Worm (Caenorhabditis elegans) whole organism, L1 larva: ENCODE measurements around the gene Y57G11B.8.

ENCODE experiments used
- C16A3.4 ChIP-seq: fragments of 150-350 bp; optimal IDR thresholded peaks from 2 replicates; lab custom pipeline; 2014; ENCODE audit warnings: missing biosample characterization, missing genetic modification characterization
- C34B4.2 ChIP-seq: sonication (generic microtip); optimal IDR thresholded peaks from 2 replicates; lab custom pipeline; 2017; ENCODE audit warnings: mild to moderate bottlenecking, missing genetic modification characterization, missing compliant biosample characterization
- F16B12.6 ChIP-seq: fragments of 150-350 bp; optimal IDR thresholded peaks from 2 replicates; lab custom pipeline; 2014; ENCODE audit warnings: missing biosample characterization, missing genetic modification characterization
- aha-1 ChIP-seq: fragments of 150-350 bp; optimal IDR thresholded peaks from 2 replicates; lab custom pipeline; 2014; ENCODE audit warnings: missing biosample characterization, missing genetic modification characterization
- alr-1 ChIP-seq: fragments of 200-800 bp; sonication (Bioruptor generic); optimal IDR thresholded peaks from 2 replicates; lab custom pipeline; 2018; ENCODE audit warnings: borderline replicate concordance, mild to moderate bottlenecking, missing genetic modification characterization, missing compliant biosample characterization
- aly-2 ChIP-seq: fragments of 150-350 bp; optimal IDR thresholded peaks from 2 replicates; lab custom pipeline; 2014; ENCODE audit warnings: missing biosample characterization, missing genetic modification characterization
- blmp-1 ChIP-seq: fragments of 150-350 bp; optimal IDR thresholded peaks from 2 replicates; lab custom pipeline; 2014; ENCODE audit warnings: missing biosample characterization, missing genetic modification characterization
- ceh-63 ChIP-seq: fragments of 200-800 bp; sonication (Bioruptor generic); optimal IDR thresholded peaks from 2 replicates; lab custom pipeline; 2018; ENCODE audit warnings: mild to moderate bottlenecking, missing genetic modification characterization, missing compliant biosample characterization
- ceh-82 ChIP-seq, 3 experiments: fragments of 150-350 bp in 1 of 3; sonication (generic microtip) in 2 of 3; optimal IDR thresholded peaks; 2 replicates each; lab custom pipeline; 2014 to 2017; ENCODE audit warnings: missing biosample characterization in 3 of 3, missing genetic modification characterization in 3 of 3
- ceh-90 ChIP-seq: sonication (generic microtip); optimal IDR thresholded peaks from 2 replicates; lab custom pipeline; 2016; ENCODE audit warnings: missing genetic modification characterization, missing compliant biosample characterization
- dpl-1 ChIP-seq, 3 experiments: fragments of 150-350 bp in 2 of 3; sonication (generic microtip) in 1 of 3; optimal IDR thresholded peaks; 2 replicates each; lab custom pipeline; 2014 to 2017; ENCODE audit warnings: missing biosample characterization in 3 of 3, missing genetic modification characterization in 3 of 3, missing genetic modification reagents in 3 of 3
- dsc-1 ChIP-seq: sonication (generic microtip); optimal IDR thresholded peaks from 2 replicates; lab custom pipeline; 2016; ENCODE audit warnings: mild to moderate bottlenecking, missing genetic modification characterization, missing compliant biosample characterization
- efl-1 ChIP-seq, 4 experiments: fragments of 150-350 bp; optimal IDR thresholded peaks in 3 of 4; peaks in 1 of 4; 1 replicate in 1 of 4; 2 replicates in 3 of 4; lab custom pipeline; 2014; ENCODE audit warnings: missing biosample characterization in 2 of 4, missing genetic modification characterization in 2 of 4, missing genetic modification reagents in 2 of 4
- egl-13 ChIP-seq: sonication (generic microtip); optimal IDR thresholded peaks from 2 replicates; lab custom pipeline; 2016; ENCODE audit warnings: missing genotype, missing genetic modification reagents, missing genetic modification characterization, missing compliant biosample characterization
- egl-27 ChIP-seq, 2 experiments: fragments of 150-350 bp in 1 of 2; sonication (generic microtip); optimal IDR thresholded peaks; 3 replicates each; lab custom pipeline; 2017 to 2018; ENCODE audit warnings: missing biosample characterization in 2 of 2, missing genetic modification characterization in 2 of 2, missing genetic modification reagents in 2 of 2
- elt-3 ChIP-seq, 6 experiments: fragments of 150-350 bp in 1 of 6; sonication (generic microtip); optimal IDR thresholded peaks; 2 replicates each; lab custom pipeline; 2017 to 2018; ENCODE audit warnings: missing biosample characterization in 6 of 6, missing genetic modification characterization in 6 of 6, inconsistent platforms in 1 of 6
- fos-1 ChIP-seq: fragments of 150-350 bp; optimal IDR thresholded peaks from 2 replicates; lab custom pipeline; 2014; ENCODE audit warnings: missing biosample characterization, missing genetic modification characterization
- grh-1 ChIP-seq: fragments of 200-800 bp; sonication (Bioruptor generic); IDR thresholded peaks from 2 replicates; pipeline ENCODE4 v1.3.6; 2022; ENCODE audit warnings: missing genetic modification reagents, missing genetic modification characterization, missing compliant biosample characterization
- hlh-17 ChIP-seq: fragments of 200-800 bp; sonication (Bioruptor generic); optimal IDR thresholded peaks from 2 replicates; lab custom pipeline; 2018; ENCODE audit warnings: missing genetic modification characterization, mild to moderate bottlenecking, missing compliant biosample characterization, moderate library complexity, borderline replicate concordance
- hlh-4 ChIP-seq: sonication (generic microtip); optimal IDR thresholded peaks from 2 replicates; lab custom pipeline; 2016; ENCODE audit warnings: mild to moderate bottlenecking, missing genetic modification characterization, missing compliant biosample characterization
- isw-1 ChIP-seq: fragments of 200-800 bp; sonication (Bioruptor generic); IDR thresholded peaks from 2 replicates; pipeline ENCODE4 v1.3.6; 2022; ENCODE audit warnings: missing genetic modification characterization, missing compliant biosample characterization
- jun-1 ChIP-seq: fragments of 150-350 bp; optimal IDR thresholded peaks from 2 replicates; lab custom pipeline; 2014; ENCODE audit warnings: missing biosample characterization, missing genetic modification reagents, missing genetic modification characterization
- lin-13 ChIP-seq: fragments of 150-350 bp; optimal IDR thresholded peaks from 2 replicates; lab custom pipeline; 2014; ENCODE audit warnings: missing biosample characterization, missing genetic modification reagents, missing genetic modification characterization
- lin-14 ChIP-seq: fragments of 200-800 bp; sonication (Bioruptor generic); optimal IDR thresholded peaks from 2 replicates; lab custom pipeline; 2018; ENCODE audit warnings: mild to moderate bottlenecking, missing genetic modification characterization, moderate library complexity, missing compliant biosample characterization
- lin-15B ChIP-seq: fragments of 150-350 bp; sonication (generic microtip); optimal IDR thresholded peaks from 3 replicates; lab custom pipeline; 2014; ENCODE audit warnings: missing biosample characterization, missing genetic modification characterization
- lin-35 ChIP-seq, 2 experiments: fragments of 150-350 bp; optimal IDR thresholded peaks; 2 replicates each; lab custom pipeline; 2014; ENCODE audit warnings: missing biosample characterization in 2 of 2, missing genetic modification characterization in 2 of 2, missing genetic modification reagents in 2 of 2
- mab-9 ChIP-seq: fragments of 200-800 bp; sonication (Bioruptor generic); IDR thresholded peaks from 2 replicates; pipeline ENCODE4 v1.3.6; 2022; ENCODE audit warnings: missing genetic modification reagents, missing genetic modification characterization, missing compliant biosample characterization
- mdl-1 ChIP-seq, 2 experiments: fragments of 150-350 bp; optimal IDR thresholded peaks; 2 replicates each; lab custom pipeline; 2014 to 2017; ENCODE audit warnings: missing biosample characterization in 2 of 2, missing genetic modification characterization in 2 of 2, inconsistent platforms in 1 of 2
- nhr-11 ChIP-seq: fragments of 150-350 bp; optimal IDR thresholded peaks from 2 replicates; lab custom pipeline; 2014; ENCODE audit warnings: missing biosample characterization, missing genetic modification characterization
- nhr-19 ChIP-seq: fragments of 200-800 bp; sonication (Bioruptor generic); conservative IDR thresholded peaks from 2 replicates; pipeline ENCODE4 v1.3.6; 2022; ENCODE audit warnings: missing genetic modification characterization, missing compliant biosample characterization
- nhr-237 ChIP-seq: fragments of 150-350 bp; optimal IDR thresholded peaks from 2 replicates; lab custom pipeline; 2014; ENCODE audit warnings: missing biosample characterization, missing genetic modification characterization
- nhr-28 ChIP-seq: fragments of 150-350 bp; optimal IDR thresholded peaks from 2 replicates; lab custom pipeline; 2014; ENCODE audit warnings: missing biosample characterization, missing genetic modification characterization
- nhr-47 ChIP-seq: sonication (generic microtip); optimal IDR thresholded peaks from 2 replicates; lab custom pipeline; 2016; ENCODE audit warnings: mild to moderate bottlenecking, missing genetic modification characterization, moderate library complexity, missing compliant biosample characterization
- nhr-77 ChIP-seq: fragments of 150-350 bp; optimal IDR thresholded peaks from 2 replicates; lab custom pipeline; 2014; ENCODE audit warnings: missing biosample characterization, missing genetic modification characterization
- nhr-84 ChIP-seq: sonication (generic microtip); optimal IDR thresholded peaks from 2 replicates; lab custom pipeline; 2017; ENCODE audit warnings: missing biosample characterization, missing genetic modification characterization
- nhr-85 ChIP-seq: sonication (generic microtip); peaks from one replicate; lab custom pipeline; 2016; ENCODE audit warnings: missing genetic modification characterization, inconsistent platforms, missing compliant biosample characterization
- nhr-90 ChIP-seq: sonication (generic microtip); optimal IDR thresholded peaks from 2 replicates; lab custom pipeline; 2016; ENCODE audit warnings: mild to moderate bottlenecking, missing genetic modification characterization, missing compliant biosample characterization; ENCODE audit not compliant: poor library complexity
- rnt-1 ChIP-seq: sonication (generic microtip); optimal IDR thresholded peaks from 2 replicates; lab custom pipeline; 2016; ENCODE audit warnings: mild to moderate bottlenecking, missing genetic modification characterization, moderate library complexity, missing compliant biosample characterization
- skn-1 ChIP-seq: fragments of 150-350 bp; optimal IDR thresholded peaks from 2 replicates; lab custom pipeline; 2014; ENCODE audit warnings: missing biosample characterization, missing genetic modification characterization
- snpc-4 ChIP-seq: fragments of 150-350 bp; optimal IDR thresholded peaks from 2 replicates; lab custom pipeline; 2014; ENCODE audit warnings: missing biosample characterization, missing genetic modification characterization
- snu-23 ChIP-seq: sonication (generic microtip); optimal IDR thresholded peaks from 2 replicates; lab custom pipeline; 2016; ENCODE audit warnings: missing genetic modification characterization, missing compliant biosample characterization
- sox-4 ChIP-seq: sonication (generic microtip); optimal IDR thresholded peaks from 2 replicates; lab custom pipeline; 2016; ENCODE audit warnings: missing genetic modification characterization, missing compliant biosample characterization
- sptf-1 ChIP-seq: fragments of 150-350 bp; optimal IDR thresholded peaks from 2 replicates; lab custom pipeline; 2014; ENCODE audit warnings: missing biosample characterization, missing genetic modification characterization
- swsn-7 ChIP-seq: sonication (generic microtip); optimal IDR thresholded peaks from 2 replicates; lab custom pipeline; 2016; ENCODE audit warnings: missing genetic modification characterization, missing compliant biosample characterization
- tbx-2 ChIP-seq: sonication (generic microtip); optimal IDR thresholded peaks from 2 replicates; lab custom pipeline; 2016; ENCODE audit warnings: missing genetic modification characterization, missing compliant biosample characterization
- tlp-1 ChIP-seq: fragments of 150-350 bp; optimal IDR thresholded peaks from 2 replicates; lab custom pipeline; 2014; ENCODE audit warnings: missing biosample characterization, missing genetic modification characterization
- ztf-11 ChIP-seq, 2 experiments: sonication (generic microtip); optimal IDR thresholded peaks; 2 replicates each; lab custom pipeline; 2016 to 2017; ENCODE audit warnings: missing genetic modification characterization in 2 of 2, missing biosample characterization in 1 of 2, missing compliant biosample characterization in 1 of 2

The Y57G11B.8 gene

DNA sequence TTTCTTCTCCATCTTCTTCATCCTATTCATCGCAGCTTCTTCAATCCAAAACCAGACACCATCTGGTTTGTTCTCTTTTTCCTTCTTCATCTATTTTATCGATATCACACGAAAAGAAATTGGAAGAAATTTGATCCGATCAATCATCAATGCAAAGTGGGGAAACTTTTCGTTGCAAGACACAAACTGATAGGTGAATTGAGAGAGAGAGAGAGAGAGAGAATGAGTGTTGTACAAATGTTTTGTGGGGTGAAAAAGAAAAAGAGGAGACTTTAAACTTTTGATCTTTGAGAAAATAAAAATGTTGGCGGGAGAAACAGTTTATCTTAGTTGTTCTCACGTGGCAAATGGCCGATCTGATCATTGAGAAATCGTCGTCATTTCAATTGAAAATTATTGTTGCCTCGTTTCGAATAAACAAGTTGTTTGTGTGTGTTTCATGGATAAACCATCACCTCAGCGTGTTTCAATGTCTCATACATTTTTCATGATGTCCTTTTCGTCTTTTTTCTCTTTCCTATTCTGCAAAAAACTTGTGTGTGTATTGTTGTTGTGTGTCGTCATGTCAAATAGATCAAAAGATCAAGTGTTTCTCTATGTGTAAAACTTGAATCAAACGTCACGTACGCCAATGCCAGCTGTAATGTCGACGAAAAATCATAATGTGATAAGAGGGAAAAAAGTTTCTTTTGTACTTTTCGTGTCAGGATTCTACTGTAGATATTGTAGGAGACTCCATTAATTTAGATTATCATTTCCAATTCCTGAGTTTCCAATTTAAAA is 34.2 kb upstream of the Y57G11B.8 start (continued):
- no peak for TF ChIP-seq sptf-1 (tag; lab: Kevin White, UChicago)
- peak; percentile 53 for TF ChIP-seq nhr-47 (tag; lab: Kevin White, UChicago)
- TF ChIP-seq C34B4.2 (tag; lab: Kevin White, UChicago), result no peak
- peak; percentile 4 for TF ChIP-seq dsc-1 (tag; lab: Kevin White, UChicago)
- TF ChIP-seq nhr-11 (tag; lab: Kevin White, UChicago), result no peak
- peak; percentile 27 for TF ChIP-seq fos-1 (tag; lab: Kevin White, UChicago)
- TF ChIP-seq, all 84 proteins: peak for 32

DNA sequence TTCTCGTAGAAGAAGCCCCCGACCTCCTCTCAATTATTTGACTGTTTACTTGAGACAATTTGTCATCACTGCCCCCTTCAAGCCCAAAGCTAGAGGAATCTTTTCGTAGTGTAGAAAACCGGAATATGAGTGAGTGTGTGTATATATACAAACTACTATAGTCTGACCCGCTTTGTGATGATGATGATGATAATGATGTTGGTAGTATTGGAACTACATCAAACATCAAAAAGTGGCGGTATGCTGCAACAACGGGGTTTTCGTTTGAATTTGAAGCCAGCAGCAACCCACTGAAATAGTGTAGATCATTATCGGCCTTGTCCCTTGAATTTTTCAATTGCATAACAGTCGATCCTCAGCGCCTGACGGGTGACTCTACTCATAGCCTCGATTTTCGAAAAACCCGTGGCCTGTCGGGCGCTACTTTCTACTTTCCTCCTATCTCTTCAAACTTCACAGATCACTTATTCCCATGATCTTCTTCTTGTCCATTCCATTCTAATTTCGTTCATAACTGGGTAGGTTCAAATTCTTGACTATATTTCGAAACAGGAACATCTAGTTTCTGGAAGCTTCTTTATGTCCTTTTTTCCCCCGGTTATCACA is 33.5 kb upstream of the Y57G11B.8 start:
- TF ChIP-seq tlp-1 (tag; lab: Kevin White, UChicago) (no peak), aha-1 (peak; percentile 6), efl-1 (optimal IDR thresholded peaks at IDR 0.05; lab: Kevin White, UChicago) (no peak), efl-1 (GFP tag; optimal IDR thresholded peaks at IDR 0.05 in 1 of 2; lab: Kevin White, UChicago) (peak in 1 of 2 experiments; percentile 28), elt-3 (tag; optimal IDR thresholded peaks at IDR 0.05; lab: Kevin White, UChicago) (peak in 3 of 6 experiments; percentile 14 to 71 (median 39)), snu-23 (GFP tag; lab: Kevin White, UChicago) (peak; percentile 53), alr-1 (no peak), lin-15B (tag; lab: Kevin White, UChicago) (no peak), nhr-47 (tag; lab: Kevin White, UChicago) (no peak), tbx-2 (tag; lab: Kevin White, UChicago) (no peak), blmp-1 (tag; lab: Kevin White, UChicago) (no peak), mab-9 (GFP tag; lab: Robert Waterston, UW) (no peak), lin-35 (GFP tag; optimal IDR thresholded peaks at IDR 0.05; lab: Kevin White, UChicago) (peak; percentile 1 to 26), ztf-11 (tag; optimal IDR thresholded peaks at IDR 0.05; lab: Kevin White, UChicago) (no peak), nhr-90 (tag; lab: Kevin White, UChicago) (no peak), skn-1 (tag; lab: Kevin White, UChicago) (no peak), swsn-7 (tag; lab: Kevin White, UChicago) (peak; percentile 15), ceh-82 (tag; optimal IDR thresholded peaks at IDR 0.05; lab: Kevin White, UChicago) (no peak), lin-13 (GFP tag; lab: Kevin White, UChicago) (peak; percentile 41), C16A3.4 (no peak), isw-1 (no peak), hlh-17 (GFP tag; lab: Kevin White, UChicago) (no peak), nhr-28 (no peak), jun-1 (tag; lab: Kevin White, UChicago) (no peak), lin-14 (GFP tag; lab: Kevin White, UChicago) (peak; percentile 29), F16B12.6 (no peak), nhr-11 (tag; lab: Kevin White, UChicago) (no peak), ceh-63 (no peak), hlh-4 (tag; lab: Kevin White, UChicago) (no peak), aly-2 (tag; lab: Kevin White, UChicago) (no peak), nhr-237 (tag; lab: Kevin White, UChicago) (no peak), dpl-1 (GFP tag; optimal IDR thresholded peaks at IDR 0.05; lab: Kevin White, UChicago) (peak in 1 of 3 experiments; percentile 9), egl-13 (tag; lab: Kevin White, UChicago) (no peak), nhr-85 (tag; lab: Kevin White, UChicago) (peak; percentile 83), rnt-1 (tag; lab: Kevin White, UChicago) (peak; percentile 52), nhr-19 (no peak; the same call in 1 of the 2 replicates), ceh-90 (tag; lab: Kevin White, UChicago) (no peak), nhr-84 (no peak), nhr-77 (no peak), snpc-4 (tag; lab: Kevin White, UChicago) (peak; percentile 95), grh-1 (no peak), sptf-1 (tag; lab: Kevin White, UChicago) (no peak), sox-4 (tag; lab: Kevin White, UChicago) (no peak), egl-27 (tag; optimal IDR thresholded peaks at IDR 0.05; lab: Kevin White, UChicago) (no peak), mdl-1 (tag; optimal IDR thresholded peaks at IDR 0.05; lab: Kevin White, UChicago) (peak in 1 of 2 experiments; percentile 2)
